Worm (Caenorhabditis elegans): Measurements from ENCODE around the gene attf-3.
A peak's percentile ranks its signal among the peaks of the same experiment; 100 is the strongest.

attf-3 gene

DNA sequence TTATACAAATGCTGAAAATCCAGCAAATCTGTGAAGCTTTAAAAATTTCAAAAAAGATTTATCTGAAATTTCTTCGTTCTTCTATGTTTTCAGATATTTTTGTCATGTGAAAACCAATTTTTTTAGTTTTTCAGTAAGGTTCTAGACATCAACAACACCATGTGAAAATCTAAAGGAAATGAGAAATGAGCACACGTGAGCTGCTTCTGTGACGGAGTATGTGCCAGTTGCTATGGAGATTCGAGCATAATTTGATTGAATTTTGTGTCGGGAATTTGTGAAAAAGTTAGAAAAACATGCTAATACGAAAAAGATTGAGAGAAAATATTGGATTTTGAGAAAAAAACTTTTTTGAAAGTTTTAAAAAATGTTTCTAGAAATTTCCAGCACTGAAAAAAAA is 54.6 kb downstream of the attf-3 start:
- TF ChIP-seq mep-1 (tag; optimal IDR thresholded peaks at IDR 0.05): no peak
- TF ChIP-seq lin-32 (GFP tag; optimal IDR thresholded peaks at IDR 0.05): no peak
- TF ChIP-seq pha-4 (tag; optimal IDR thresholded peaks at IDR 0.05): no peak
- no peak for TF ChIP-seq ceh-39 (tag; optimal IDR thresholded peaks at IDR 0.05)
- TF ChIP-seq sem-2 (GFP tag; optimal IDR thresholded peaks at IDR 0.05): no peak
- no peak for TF ChIP-seq ceh-83 (GFP tag; optimal IDR thresholded peaks at IDR 0.05)
- no peak for TF ChIP-seq cnd-1 (tag; optimal IDR thresholded peaks at IDR 0.05)
- TF ChIP-seq zip-8 (tag; optimal IDR thresholded peaks at IDR 0.05): no peak
- TF ChIP-seq nhr-28 (tag; optimal IDR thresholded peaks at IDR 0.05): no peak
- TF ChIP-seq elt-3 (tag; optimal IDR thresholded peaks at IDR 0.05): no peak
- no peak for TF ChIP-seq tbx-8 (GFP tag; optimal IDR thresholded peaks at IDR 0.05)

DNA sequence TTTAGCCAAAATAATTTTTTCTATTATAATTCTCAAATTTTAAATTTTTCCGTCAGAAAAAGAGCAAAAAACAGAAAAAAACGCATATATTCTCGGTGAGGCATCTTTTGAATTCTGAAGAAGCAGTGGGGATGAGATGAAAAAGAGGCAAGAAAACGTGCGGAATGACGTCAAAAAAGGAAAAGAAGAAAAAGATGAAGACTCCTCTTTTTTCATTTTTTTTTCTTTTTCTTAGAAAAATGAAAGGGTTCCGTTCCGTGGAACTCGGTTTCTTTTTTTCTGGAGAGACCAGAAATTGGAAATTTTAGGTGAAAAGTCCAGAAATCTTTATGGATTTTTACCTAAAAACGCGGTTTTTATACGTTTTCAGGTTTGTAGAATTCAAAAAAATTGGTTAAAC is 55.8 kb downstream of the attf-3 start:
- TF ChIP-seq snpc-4 (tag; optimal IDR thresholded peaks at IDR 0.05): no peak
- TF ChIP-seq ztf-11 (tag; optimal IDR thresholded peaks at IDR 0.05): no peak
- no peak for TF ChIP-seq unc-62 (GFP tag; optimal IDR thresholded peaks at IDR 0.05)
- TF ChIP-seq bed-3 (GFP tag; optimal IDR thresholded peaks at IDR 0.05): no peak
- no peak for TF ChIP-seq zip-8 (tag; optimal IDR thresholded peaks at IDR 0.05)

DNA sequence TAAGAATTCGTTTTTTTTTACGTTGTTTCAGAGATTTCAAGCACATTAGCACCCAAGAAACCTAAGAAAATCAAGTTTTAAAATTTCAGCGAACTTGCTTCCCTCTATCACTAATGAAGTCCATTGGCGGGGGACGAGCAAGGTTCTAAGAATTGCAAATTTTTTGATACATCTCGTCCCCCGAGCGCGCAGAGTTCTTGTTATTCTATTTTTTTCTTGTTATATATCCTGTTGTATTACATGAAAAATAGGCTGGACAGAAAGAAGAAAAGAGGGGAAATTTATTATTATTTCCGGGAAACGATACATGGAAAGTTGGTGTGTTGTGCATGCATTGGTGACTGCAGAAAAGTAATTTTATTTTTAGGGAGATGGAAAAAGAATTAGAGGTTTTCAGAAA is 56.6 kb downstream of the attf-3 start:
- TF ChIP-seq elt-1 (tag; optimal IDR thresholded peaks at IDR 0.05; ENCODE audit: borderline replicate concordance, insufficient read depth): no peak
- TF ChIP-seq pha-4 (tag; optimal IDR thresholded peaks at IDR 0.05): no peak
- TF ChIP-seq lin-32 (GFP tag; optimal IDR thresholded peaks at IDR 0.05): no peak
- no peak for TF ChIP-seq nhr-76 (tag; optimal IDR thresholded peaks at IDR 0.05)
- TF ChIP-seq ztf-11 (tag; optimal IDR thresholded peaks at IDR 0.05): no peak
- no peak for TF ChIP-seq sptf-1 (tag; optimal IDR thresholded peaks at IDR 0.05)
- no peak for TF ChIP-seq zip-8 (tag; optimal IDR thresholded peaks at IDR 0.05)

DNA sequence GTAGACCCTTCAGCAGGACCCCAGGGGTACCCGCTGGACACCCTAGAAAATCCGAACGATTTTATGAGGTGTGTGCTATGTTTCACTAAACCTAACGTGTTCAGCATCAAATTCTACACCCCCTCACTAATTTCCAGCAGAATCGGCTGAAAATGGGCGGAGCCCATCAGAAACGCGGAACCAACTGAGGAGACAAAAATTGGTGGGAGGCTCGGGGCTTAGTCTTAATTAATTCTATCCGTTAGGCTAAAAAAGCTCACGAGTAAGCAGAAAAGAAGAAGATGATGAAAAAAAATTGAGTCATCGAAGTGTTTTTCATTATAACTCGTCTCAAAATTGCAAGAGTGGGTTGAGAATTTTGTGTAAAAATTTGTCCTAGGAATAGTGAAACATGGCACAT is 57.3 kb downstream of the attf-3 start:
- no peak for TF ChIP-seq blmp-1 (tag; optimal IDR thresholded peaks at IDR 0.05)
- no peak for TF ChIP-seq tbx-8 (GFP tag; optimal IDR thresholded peaks at IDR 0.05)

DNA sequence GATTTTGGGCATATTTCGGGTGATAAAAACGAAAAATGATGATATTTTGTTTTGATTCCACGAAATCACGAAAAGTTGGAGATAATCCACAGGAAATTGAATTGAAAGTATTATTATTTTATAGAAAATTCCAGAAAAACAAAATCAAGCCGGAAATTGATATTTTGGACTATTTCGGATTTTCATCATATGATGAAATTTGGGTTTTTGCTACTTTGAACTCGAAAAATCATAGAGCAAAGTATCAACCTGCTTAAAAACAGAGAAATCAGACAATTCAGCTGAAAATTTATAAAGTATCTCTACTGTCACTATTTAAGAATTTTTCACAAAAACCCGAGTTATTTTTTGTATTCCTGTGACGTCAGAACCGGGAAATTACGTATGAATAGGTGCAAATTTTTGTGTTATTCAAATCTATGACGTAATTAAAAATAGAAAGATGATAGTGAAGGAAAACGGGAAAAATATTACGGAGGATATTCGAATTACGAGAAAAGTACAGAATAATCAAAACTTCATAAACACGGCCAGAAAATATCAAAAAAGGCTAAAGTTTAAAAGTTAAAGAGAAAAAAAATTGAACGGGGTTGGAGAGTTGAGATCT is 58.7 kb downstream of the attf-3 start:
- TF ChIP-seq mab-5 (tag; optimal IDR thresholded peaks at IDR 0.05): no peak
- peak; percentile 99 for TF ChIP-seq zip-8 (tag; optimal IDR thresholded peaks at IDR 0.05)
- TF ChIP-seq ceh-39 (tag; optimal IDR thresholded peaks at IDR 0.05): no peak

DNA sequence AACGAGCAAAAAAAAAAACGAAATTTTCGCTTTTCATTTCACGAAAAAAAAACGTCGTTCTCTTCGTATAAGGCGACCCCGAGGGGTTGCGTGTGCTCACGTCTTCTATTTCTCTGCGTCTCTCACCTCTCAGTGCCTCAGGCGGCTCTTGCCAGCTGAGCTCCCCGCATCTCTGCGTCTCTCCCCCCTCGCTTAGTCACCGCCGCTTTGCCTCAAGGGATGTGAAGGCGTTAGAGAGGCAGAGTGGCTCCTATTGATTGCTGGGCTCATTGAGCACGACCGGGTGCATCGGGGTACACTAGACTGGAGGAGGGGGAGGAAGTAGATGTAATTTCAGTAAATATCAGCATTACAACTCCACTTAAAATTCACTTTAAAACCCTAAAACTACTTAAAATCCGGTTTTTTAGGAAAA is 60.6 kb downstream of the attf-3 start:
- TF ChIP-seq unc-120 (tag; optimal IDR thresholded peaks at IDR 0.05; ENCODE audit: poor library complexity, severe bottlenecking) (peak; percentile 33), mls-2 (tag; optimal IDR thresholded peaks at IDR 0.05) (peak; percentile 49), ztf-11 (tag; optimal IDR thresholded peaks at IDR 0.05) (peak; percentile 45), tbx-8 (GFP tag; optimal IDR thresholded peaks at IDR 0.05) (no peak), mab-5 (tag; optimal IDR thresholded peaks at IDR 0.05) (no peak), ceh-39 (tag; optimal IDR thresholded peaks at IDR 0.05) (no peak), mep-1 (tag; optimal IDR thresholded peaks at IDR 0.05) (no peak), bed-3 (GFP tag; optimal IDR thresholded peaks at IDR 0.05) (no peak), lsy-2 (tag; optimal IDR thresholded peaks at IDR 0.05) (no peak), nhr-2 (tag; optimal IDR thresholded peaks at IDR 0.05) (no peak), sem-2 (GFP tag; optimal IDR thresholded peaks at IDR 0.05) (no peak), pha-4 (tag; optimal IDR thresholded peaks at IDR 0.05) (no peak), nhr-28 (tag; optimal IDR thresholded peaks at IDR 0.05) (no peak), ceh-43 (GFP tag; optimal IDR thresholded peaks at IDR 0.05) (no peak), sptf-1 (tag; optimal IDR thresholded peaks at IDR 0.05) (no peak), unc-62 (GFP tag; optimal IDR thresholded peaks at IDR 0.05) (no peak), nhr-76 (tag; optimal IDR thresholded peaks at IDR 0.05) (no peak), blmp-1 (tag; optimal IDR thresholded peaks at IDR 0.05) (no peak), ceh-83 (GFP tag; optimal IDR thresholded peaks at IDR 0.05) (no peak), nhr-237 (tag; optimal IDR thresholded peaks at IDR 0.05) (no peak), ham-2 (GFP tag; optimal IDR thresholded peaks at IDR 0.05) (peak; percentile 3), lin-13 (tag; optimal IDR thresholded peaks at IDR 0.05) (no peak), unc-39 (tag; optimal IDR thresholded peaks at IDR 0.05) (no peak), nhr-12 (tag; optimal IDR thresholded peaks at IDR 0.05) (no peak), drap-1 (GFP tag; optimal IDR thresholded peaks at IDR 0.05) (no peak), zip-8 (tag; optimal IDR thresholded peaks at IDR 0.05) (no peak), cnd-1 (tag; optimal IDR thresholded peaks at IDR 0.05) (no peak), elt-1 (tag; optimal IDR thresholded peaks at IDR 0.05; ENCODE audit: borderline replicate concordance, insufficient read depth) (no peak), elt-3 (tag; optimal IDR thresholded peaks at IDR 0.05) (no peak), lin-32 (GFP tag; optimal IDR thresholded peaks at IDR 0.05) (peak; percentile 18), snpc-4 (tag; optimal IDR thresholded peaks at IDR 0.05) (no peak), M03D4.4 (tag; optimal IDR thresholded peaks at IDR 0.05) (no peak), hlh-1 (tag; optimal IDR thresholded peaks at IDR 0.05) (no peak), flh-1 (GFP tag; optimal IDR thresholded peaks at IDR 0.05) (no peak), ces-1 (GFP tag; optimal IDR thresholded peaks at IDR 0.05) (peak; percentile 79)
